Worm (Caenorhabditis elegans): ENCODE measurements around the gene F29B9.12.

- TF ChIP-seq aly-1 (tag; optimal IDR thresholded peaks at IDR 0.05) (no peak), hnd-1 (tag; optimal IDR thresholded peaks at IDR 0.05) (no peak), tbx-37 (GFP tag; conservative IDR thresholded peaks at IDR 0.05) (no peak), F13C5.2 (tag; optimal IDR thresholded peaks at IDR 0.05) (no peak), B0310.2 (tag; optimal IDR thresholded peaks at IDR 0.05) (no peak), ama-1 (optimal IDR thresholded peaks at IDR 0.05) (no peak), flt-1 (GFP tag; IDR thresholded peaks at IDR 0.05) (no peak), ets-7 (tag; optimal IDR thresholded peaks at IDR 0.05) (no peak), scrt-1 (GFP tag; IDR thresholded peaks at IDR 0.05) (no peak), hmg-4 (GFP tag; optimal IDR thresholded peaks at IDR 0.05) (no peak), hmbx-1 (tag; optimal IDR thresholded peaks at IDR 0.05) (no peak), pes-1 (GFP tag; IDR thresholded peaks at IDR 0.05) (no peak)
These were observed 31.5 kb upstream of the F29B9.12 start, which contains the start of gene F19C7.8 for ce11 chrIV:4637840-4638239.
